Worm (Caenorhabditis elegans): ENCODE data around the gene srsx-16.

ce11 chrIV:5592956-5593355 lies 26.6 kb downstream of the srsx-16 start:
- TF ChIP-seq lsy-2 (tag; optimal IDR thresholded peaks at IDR 0.05) = no peak
- no peak for TF ChIP-seq mep-1 (tag; optimal IDR thresholded peaks at IDR 0.05)
- TF ChIP-seq egl-27 (tag; optimal IDR thresholded peaks at IDR 0.05) = no peak
- no peak for TF ChIP-seq dpl-1 (GFP tag; optimal IDR thresholded peaks at IDR 0.05)
- TF ChIP-seq Y116A8C.19 (tag; optimal IDR thresholded peaks at IDR 0.05; ENCODE audit: borderline replicate concordance) = no peak
- TF ChIP-seq efl-3 (GFP tag; optimal IDR thresholded peaks at IDR 0.05) = no peak
- TF ChIP-seq grh-1 (GFP tag; IDR thresholded peaks at IDR 0.05) = no peak
- no peak for TF ChIP-seq lin-13 (GFP tag; optimal IDR thresholded peaks at IDR 0.05)

Measured in whole organism, L1 larva.